Fruit fly (Drosophila melanogaster) whole organism, embryonic: ENCODE results near the gene Tti1.

Experiments used
- Ada2b ChIP-seq: fragments of 200-800 bp; sonication (Bioruptor generic); IDR thresholded peaks from 2 replicates; pipeline ENCODE4 v1.3.6; 2022; ENCODE audit warnings: missing biosample characterization, missing genetic modification characterization
- Bgb ChIP-seq: fragments of 200-800 bp; sonication (Bioruptor generic); IDR thresholded peaks from 2 replicates; pipeline ENCODE4 v1.3.6; 2022; ENCODE audit warnings: missing biosample characterization, missing genetic modification characterization; ENCODE audit not compliant: partially characterized antibody
- CG10543 ChIP-seq: fragments of 200-800 bp; sonication (Bioruptor generic); optimal IDR thresholded peaks from 3 replicates; lab custom pipeline; 2017; ENCODE audit warnings: missing biosample characterization, mild to moderate bottlenecking, missing genetic modification characterization, moderate library complexity
- CG11504 ChIP-seq: fragments of 200-800 bp; sonication (Bioruptor generic); optimal IDR thresholded peaks from 3 replicates; lab custom pipeline; 2019; ENCODE audit warnings: missing biosample characterization, mild to moderate bottlenecking, missing genetic modification characterization, moderate library complexity
- CG12071 ChIP-seq: fragments of 200-800 bp; sonication (Bioruptor generic); optimal IDR thresholded peaks from 3 replicates; lab custom pipeline; 2018; ENCODE audit warnings: missing biosample characterization, mild to moderate bottlenecking, missing genetic modification characterization
- CG12104 ChIP-seq: fragments of 200-800 bp; sonication (Bioruptor generic); optimal IDR thresholded peaks from 3 replicates; lab custom pipeline; 2016; ENCODE audit warnings: missing biosample characterization, missing genetic modification characterization
- CG13624 ChIP-seq: fragments of 200-800 bp; sonication (Bioruptor generic); optimal IDR thresholded peaks from 2 replicates; lab custom pipeline; 2016; ENCODE audit warnings: missing biosample characterization, missing genetic modification characterization
- CG14860 ChIP-seq: fragments of 200-800 bp; sonication (Bioruptor generic); IDR thresholded peaks from 3 replicates; pipeline ENCODE4 v1.3.6; 2022; ENCODE audit warnings: missing biosample characterization, missing genetic modification characterization; ENCODE audit not compliant: partially characterized antibody
- CG17802 ChIP-seq: fragments of 200-800 bp; sonication (Bioruptor generic); optimal IDR thresholded peaks from 2 replicates; lab custom pipeline; 2018; ENCODE audit warnings: missing biosample characterization, mild to moderate bottlenecking, missing genetic modification characterization, moderate library complexity
- CG17829 ChIP-seq: fragments of 200-800 bp; optimal IDR thresholded peaks from 2 replicates; lab custom pipeline; 2019; ENCODE audit warnings: missing biosample characterization, mild to moderate bottlenecking, missing genetic modification characterization, moderate library complexity
- CG17912 ChIP-seq: fragments of 200-800 bp; sonication (Bioruptor generic); optimal IDR thresholded peaks from 2 replicates; lab custom pipeline; 2018; ENCODE audit warnings: missing biosample characterization, mild to moderate bottlenecking, missing genetic modification characterization
- CG2129 ChIP-seq: fragments of 200-800 bp; sonication (Bioruptor generic); IDR thresholded peaks from 2 replicates; pipeline ENCODE4 v1.3.6; 2022; ENCODE audit warnings: missing biosample characterization, missing genetic modification characterization; ENCODE audit not compliant: partially characterized antibody
- CG2712 ChIP-seq: fragments of 200-800 bp; optimal IDR thresholded peaks from 3 replicates; lab custom pipeline; 2019; ENCODE audit warnings: missing biosample characterization, mild to moderate bottlenecking, missing genetic modification characterization, moderate library complexity
- CG30020 ChIP-seq: fragments of 200-800 bp; optimal IDR thresholded peaks from 2 replicates; lab custom pipeline; 2019; ENCODE audit warnings: missing biosample characterization, mild to moderate bottlenecking, missing genetic modification characterization, moderate library complexity
- CG3163 ChIP-seq: fragments of 200-800 bp; sonication (Bioruptor generic); optimal IDR thresholded peaks from 3 replicates; lab custom pipeline; 2016; ENCODE audit warnings: missing biosample characterization, missing genetic modification characterization
- CG3407 ChIP-seq: fragments of 200-800 bp; sonication (Bioruptor generic); optimal IDR thresholded peaks from 2 replicates; lab custom pipeline; 2018; ENCODE audit warnings: missing biosample characterization, mild to moderate bottlenecking, missing genetic modification characterization
- CG4282 ChIP-seq: fragments of 200-800 bp; sonication (Bioruptor generic); optimal IDR thresholded peaks from 2 replicates; lab custom pipeline; 2016; ENCODE audit warnings: missing biosample characterization, missing genetic modification characterization
- CG43689 ChIP-seq: fragments of 200-800 bp; sonication (Bioruptor generic); IDR thresholded peaks from 2 replicates; pipeline ENCODE4 v1.3.6; 2022; ENCODE audit warnings: missing biosample characterization, missing genetic modification characterization
- CG4404 ChIP-seq: fragments of 200-800 bp; sonication (Bioruptor generic); IDR thresholded peaks from 2 replicates; pipeline ENCODE4 v1.3.6; 2022; ENCODE audit warnings: missing biosample characterization, missing genetic modification characterization
- CG4854 ChIP-seq: fragments of 200-800 bp; sonication (Bioruptor generic); optimal IDR thresholded peaks from 2 replicates; lab custom pipeline; 2016; ENCODE audit warnings: missing biosample characterization, missing genetic modification characterization, inconsistent platforms
- CG6175 ChIP-seq: fragments of 200-800 bp; sonication (Bioruptor generic); IDR thresholded peaks from 3 replicates; pipeline ENCODE4 v1.3.6; 2022; ENCODE audit warnings: missing biosample characterization, missing genetic modification characterization
- CG7745 ChIP-seq: fragments of 200-800 bp; sonication (Bioruptor generic); optimal IDR thresholded peaks from 2 replicates; lab custom pipeline; 2018; ENCODE audit warnings: missing biosample characterization, mild to moderate bottlenecking, missing genetic modification characterization, moderate library complexity
- CG7928 ChIP-seq: fragments of 200-800 bp; sonication (Bioruptor generic); optimal IDR thresholded peaks from 2 replicates; lab custom pipeline; 2017; ENCODE audit warnings: missing biosample characterization, mild to moderate bottlenecking, missing genetic modification characterization
- CG8478 ChIP-seq: fragments of >200 bp; optimal IDR thresholded peaks from 2 replicates; lab custom pipeline; 2018
- Hr51 ChIP-seq, 2 experiments: fragments of 200-800 bp; sonication (Bioruptor generic); optimal IDR thresholded peaks; 2 replicates in 1 of 2; 3 replicates in 1 of 2; lab custom pipeline; 2016 to 2018; ENCODE audit warnings: missing biosample characterization in 2 of 2, missing genetic modification characterization in 2 of 2, mild to moderate bottlenecking in 1 of 2, moderate library complexity in 1 of 2
- Hr78 ChIP-seq, 2 experiments: fragments of 200-800 bp in 1 of 2; fragments of >200 bp in 1 of 2; sonication (Bioruptor generic) in 1 of 2; optimal IDR thresholded peaks; 2 replicates each; lab custom pipeline; 2017 to 2019; ENCODE audit warnings: missing biosample characterization in 2 of 2, missing genetic modification characterization in 2 of 2, mild to moderate bottlenecking in 1 of 2, moderate library complexity in 1 of 2
- Mes4 ChIP-seq: fragments of 200-800 bp; sonication (Bioruptor generic); optimal IDR thresholded peaks from 2 replicates; lab custom pipeline; 2016; ENCODE audit warnings: missing biosample characterization, missing genetic modification characterization
- NC2α ChIP-seq: fragments of 200-800 bp; sonication (Bioruptor generic); optimal IDR thresholded peaks from 2 replicates; lab custom pipeline; 2016; ENCODE audit warnings: missing biosample characterization, missing genetic modification characterization
- NK7.1 ChIP-seq: fragments of 200-800 bp; sonication (Bioruptor generic); optimal IDR thresholded peaks from 3 replicates; lab custom pipeline; 2016; ENCODE audit warnings: missing biosample characterization, missing genetic modification characterization
- Poxn ChIP-seq: fragments of 200-800 bp; sonication (Bioruptor generic); IDR thresholded peaks from 2 replicates; pipeline ENCODE4 v1.3.6; 2022; ENCODE audit warnings: missing biosample characterization, missing genetic modification characterization
- Side ChIP-seq: fragments of 200-800 bp; sonication (Bioruptor generic); optimal IDR thresholded peaks from 2 replicates; lab custom pipeline; 2016; ENCODE audit warnings: missing biosample characterization, missing genetic modification characterization
- abd-A ChIP-seq: fragments of 200-800 bp; sonication (Bioruptor generic); optimal IDR thresholded peaks from 3 replicates; lab custom pipeline; 2019; ENCODE audit warnings: missing biosample characterization, mild to moderate bottlenecking, missing genetic modification characterization, moderate library complexity
- cg ChIP-seq: fragments of 200-800 bp; sonication (Bioruptor generic); optimal IDR thresholded peaks from 3 replicates; lab custom pipeline; 2019; ENCODE audit warnings: missing biosample characterization, mild to moderate bottlenecking, missing genetic modification characterization, moderate library complexity
- crp ChIP-seq, 2 experiments: fragments of 200-800 bp; sonication (Bioruptor generic); optimal IDR thresholded peaks; 2 replicates in 1 of 2; 3 replicates in 1 of 2; lab custom pipeline; 2017; ENCODE audit warnings: missing biosample characterization in 2 of 2, missing genetic modification characterization in 2 of 2, mild to moderate bottlenecking in 1 of 2, moderate library complexity in 1 of 2
- danr ChIP-seq: fragments of 200-800 bp; sonication (Bioruptor generic); IDR thresholded peaks from 2 replicates; pipeline ENCODE4 v1.3.6; 2022; ENCODE audit warnings: missing biosample characterization, missing genetic modification characterization
- dmrt99B ChIP-seq: fragments of 200-800 bp; sonication (Bioruptor generic); optimal IDR thresholded peaks from 2 replicates; lab custom pipeline; 2018; ENCODE audit warnings: missing biosample characterization, mild to moderate bottlenecking, missing genetic modification characterization, moderate library complexity
- en ChIP-seq: fragments of 200-800 bp; sonication (Bioruptor generic); optimal IDR thresholded peaks from 2 replicates; lab custom pipeline; 2016; ENCODE audit warnings: missing biosample characterization, missing genetic modification characterization
- fd102C ChIP-seq: fragments of 200-800 bp; sonication (Bioruptor generic); optimal IDR thresholded peaks from 2 replicates; lab custom pipeline; 2018; ENCODE audit warnings: missing biosample characterization, mild to moderate bottlenecking, missing genetic modification characterization, moderate library complexity
- fd3F ChIP-seq: fragments of 200-800 bp; sonication (Bioruptor generic); optimal IDR thresholded peaks from 2 replicates; lab custom pipeline; 2018; ENCODE audit warnings: missing biosample characterization, mild to moderate bottlenecking, missing genetic modification characterization, moderate library complexity
- luna ChIP-seq: fragments of 200-800 bp; sonication (Bioruptor generic); optimal IDR thresholded peaks from 2 replicates; lab custom pipeline; 2016; ENCODE audit warnings: missing biosample characterization, missing genetic modification characterization
- pho ChIP-seq: fragments of 200-800 bp; sonication (Bioruptor generic); optimal IDR thresholded peaks from 2 replicates; lab custom pipeline; 2016; ENCODE audit warnings: missing biosample characterization, missing genetic modification characterization
- pnt ChIP-seq: fragments of 200-800 bp; sonication (Bioruptor generic); optimal IDR thresholded peaks from 3 replicates; lab custom pipeline; 2016; ENCODE audit warnings: missing biosample characterization, missing genetic modification characterization
- row ChIP-seq: fragments of 200-800 bp; sonication (Bioruptor generic); IDR thresholded peaks from 3 replicates; pipeline ENCODE4 v1.3.6; 2022; ENCODE audit warnings: missing biosample characterization, missing genetic modification characterization
- shn ChIP-seq: fragments of 200-800 bp; sonication (Bioruptor generic); optimal IDR thresholded peaks from 3 replicates; lab custom pipeline; 2016; ENCODE audit warnings: missing biosample characterization, missing genetic modification characterization
- sima ChIP-seq: fragments of 200-800 bp; sonication (Bioruptor generic); optimal IDR thresholded peaks from 2 replicates; lab custom pipeline; 2016; ENCODE audit warnings: missing biosample characterization, missing genetic modification characterization
- stwl ChIP-seq: fragments of 200-800 bp; sonication (Bioruptor generic); optimal IDR thresholded peaks from 3 replicates; lab custom pipeline; 2018; ENCODE audit warnings: missing biosample characterization, mild to moderate bottlenecking, missing genetic modification characterization, moderate library complexity
- vfl ChIP-seq: fragments of 200-800 bp; sonication (Bioruptor generic); optimal IDR thresholded peaks from 2 replicates; lab custom pipeline; 2016; ENCODE audit warnings: missing biosample characterization, missing genetic modification characterization
- zf30C ChIP-seq: fragments of 200-800 bp; sonication (Bioruptor generic); optimal IDR thresholded peaks from 3 replicates; lab custom pipeline; 2018; ENCODE audit warnings: missing biosample characterization, mild to moderate bottlenecking, missing genetic modification characterization

Tti1 gene

dm6 chr3R:9793018-9793417 is 38.5 kb upstream of the Tti1 start, which contains the start of gene CG8516 (continued):
- no peak for TF ChIP-seq en
- TF ChIP-seq Hr78 (GFP tag; optimal IDR thresholded peaks at IDR 0.05; lab: Kevin White, UChicago), result no peak
- no peak for TF ChIP-seq zf30C (GFP tag; lab: Kevin White, UChicago)
- peak; percentile 39 for TF ChIP-seq CG17829 (tag; lab: Kevin White, UChicago)
- TF ChIP-seq CG17912 (GFP tag; lab: Kevin White, UChicago), result peak; percentile 0
- no peak for TF ChIP-seq CG4282 (GFP tag; lab: Kevin White, UChicago)

dm6 chr3R:9791177-9791806 is 36.8 kb upstream of the Tti1 start, which contains the start of the genes CG12945 and CG8507:
Gene CG12945, minus strand, starts transcription at chr3R:9791221.
Gene CG8507, plus strand, starts transcription at chr3R:9791483.
- TF ChIP-seq Side (GFP tag; lab: Kevin White, UChicago) (no peak), CG12104 (GFP tag; lab: Kevin White, UChicago) (no peak), CG4854 (GFP tag; lab: Kevin White, UChicago) (no peak), dmrt99B (no peak), CG8478 (lab: Kevin White, UChicago) (no peak), shn (peak; percentile 53), CG3163 (GFP tag; lab: Kevin White, UChicago) (no peak), CG17802 (no peak), CG2712 (tag; lab: Kevin White, UChicago) (peak; percentile 47), CG12071 (GFP tag; lab: Kevin White, UChicago) (no peak), CG6175 (no peak), abd-A (no peak), CG13624 (GFP tag; lab: Kevin White, UChicago) (peak; percentile 42), CG14860 (GFP tag; lab: Robert Waterston, UW) (no peak), Ada2b (GFP tag; lab: Robert Waterston, UW) (no peak), luna (GFP tag; lab: Kevin White, UChicago) (no peak), danr (GFP tag; lab: Robert Waterston, UW) (no peak), CG43689 (GFP tag; lab: Robert Waterston, UW) (no peak), vfl (peak; percentile 46), CG30020 (peak; percentile 52), cg (GFP tag; lab: Kevin White, UChicago) (no peak), fd102C (GFP tag; lab: Kevin White, UChicago) (no peak), CG7928 (no peak), Hr51 (GFP tag; optimal IDR thresholded peaks at IDR 0.05; lab: Kevin White, UChicago) (no peak), pho (GFP tag; lab: Kevin White, UChicago) (peak; percentile 33), CG7745 (tag; lab: Kevin White, UChicago) (no peak), Bgb (GFP tag; lab: Robert Waterston, UW) (no peak), crp (GFP tag; optimal IDR thresholded peaks at IDR 0.05; lab: Kevin White, UChicago) (peak in 1 of 2 experiments; percentile 8), CG10543 (GFP tag; lab: Kevin White, UChicago) (no peak), pnt (GFP tag; lab: Kevin White, UChicago) (no peak), CG11504 (tag; lab: Kevin White, UChicago) (no peak), fd3F (GFP tag; lab: Kevin White, UChicago) (no peak), CG2129 (GFP tag; lab: Robert Waterston, UW) (no peak), row (GFP tag; lab: Robert Waterston, UW) (peak; percentile 93), Mes4 (GFP tag; lab: Kevin White, UChicago) (no peak), CG4404 (GFP tag; lab: Robert Waterston, UW) (peak; percentile 37; the same call in 1 of the 2 replicates), CG3407 (GFP tag; lab: Kevin White, UChicago) (no peak), NC2α (GFP tag; lab: Kevin White, UChicago) (no peak), stwl (tag; lab: Kevin White, UChicago) (peak; percentile 65), Poxn (no peak), NK7.1 (GFP tag; lab: Kevin White, UChicago) (no peak), sima (GFP tag; lab: Kevin White, UChicago) (no peak)
